Worm (Caenorhabditis elegans): ENCODE data around the gene nol-9.

- no peak for TF ChIP-seq W03F9.2 (tag; optimal IDR thresholded peaks at IDR 0.05)
- TF ChIP-seq dao-5 (tag; optimal IDR thresholded peaks at IDR 0.05): no peak
- TF ChIP-seq him-1 (tag; optimal IDR thresholded peaks at IDR 0.05): no peak
Measured at ce11 chrIV:13454698-13455097, 32.4 kb downstream of the nol-9 start, which contains the start of gene uso-1.
